Worm (Caenorhabditis elegans) whole organism, early embryonic: ENCODE data around the gene ugt-9.

Experiments used
- B0310.2 ChIP-seq: sonication (generic microtip); optimal IDR thresholded peaks from 2 replicates; lab custom pipeline; 2016; ENCODE audit warnings: mild to moderate bottlenecking, missing genetic modification characterization, missing compliant biosample characterization
- F13C5.2 ChIP-seq: sonication (generic microtip); optimal IDR thresholded peaks from 2 replicates; lab custom pipeline; 2017; ENCODE audit warnings: mild to moderate bottlenecking, missing genetic modification characterization, inconsistent platforms, missing compliant biosample characterization
- ama-1 ChIP-seq: fragments of 150-350 bp; optimal IDR thresholded peaks from 2 replicates; lab custom pipeline; 2014
- ets-7 ChIP-seq: sonication (generic microtip); optimal IDR thresholded peaks from 2 replicates; lab custom pipeline; 2016; ENCODE audit warnings: missing genotype, missing genetic modification characterization, missing compliant biosample characterization
- hmbx-1 ChIP-seq: sonication (generic microtip); optimal IDR thresholded peaks from 2 replicates; lab custom pipeline; 2016; ENCODE audit warnings: mild to moderate bottlenecking, missing genetic modification characterization, missing compliant biosample characterization
- hmg-4 ChIP-seq: fragments of 200-800 bp; sonication (Bioruptor generic); optimal IDR thresholded peaks from 2 replicates; lab custom pipeline; 2018; ENCODE audit warnings: mild to moderate bottlenecking, missing genetic modification characterization, missing compliant biosample characterization
- hnd-1 ChIP-seq: sonication (generic microtip); optimal IDR thresholded peaks from 2 replicates; lab custom pipeline; 2016; ENCODE audit warnings: missing genetic modification characterization, missing compliant biosample characterization
- pes-1 ChIP-seq: fragments of 200-800 bp; sonication (Bioruptor generic); IDR thresholded peaks from 2 replicates; pipeline ENCODE4 v1.3.6; 2022; ENCODE audit warnings: missing genetic modification reagents, missing genetic modification characterization, missing compliant biosample characterization
- scrt-1 ChIP-seq: fragments of 200-800 bp; sonication (Bioruptor generic); IDR thresholded peaks from 2 replicates; pipeline ENCODE4 v1.3.6; 2022; ENCODE audit warnings: missing genetic modification characterization, missing compliant biosample characterization
- sea-1 ChIP-seq: fragments of 200-800 bp; sonication (Bioruptor generic); conservative IDR thresholded peaks from 2 replicates; pipeline ENCODE4 v1.3.6; 2022; ENCODE audit warnings: missing genetic modification characterization, missing compliant biosample characterization
- tbx-11 ChIP-seq: fragments of 200-800 bp; sonication (Bioruptor generic); IDR thresholded peaks from 2 replicates; pipeline ENCODE4 v1.3.6; 2022; ENCODE audit warnings: missing genetic modification characterization, missing compliant biosample characterization
- tbx-37 ChIP-seq: fragments of 200-800 bp; sonication (Bioruptor generic); conservative IDR thresholded peaks from 2 replicates; pipeline ENCODE4 v1.3.6; 2022; ENCODE audit warnings: missing genetic modification reagents, missing genetic modification characterization, missing compliant biosample characterization

ce11 chrV:4857561-4857960, 38.3 kb upstream of the ugt-9 start:
- TF ChIP-seq ama-1 (lab: Kevin White, UChicago) = no peak
- no peak for TF ChIP-seq B0310.2 (tag; lab: Kevin White, UChicago)
- no peak for TF ChIP-seq ets-7 (tag; lab: Kevin White, UChicago)
- no peak for TF ChIP-seq pes-1 (GFP tag; lab: Robert Waterston, UW)
- no peak for TF ChIP-seq scrt-1
- no peak for TF ChIP-seq F13C5.2 (tag; lab: Kevin White, UChicago)
- TF ChIP-seq sea-1 (GFP tag; lab: Robert Waterston, UW) = no peak
- no peak for TF ChIP-seq hnd-1 (tag; lab: Kevin White, UChicago)
- TF ChIP-seq hmbx-1 (tag; lab: Kevin White, UChicago) = no peak
- no peak for TF ChIP-seq tbx-37 (GFP tag; lab: Robert Waterston, UW)
- no peak for TF ChIP-seq tbx-11 (GFP tag; lab: Robert Waterston, UW)
- TF ChIP-seq hmg-4 = no peak
